Worm (Caenorhabditis elegans) whole organism, young adult: ENCODE measurements around the gene pho-5.
A peak's percentile ranks its signal among the peaks of the same experiment; 100 is the strongest.

Experiments used
- F22D6.2 ChIP-seq: sonication (generic microtip); optimal IDR thresholded peaks from 2 replicates; lab custom pipeline; 2016; ENCODE audit warnings: mild to moderate bottlenecking, missing genetic modification characterization, missing compliant biosample characterization
- F55B11.4 ChIP-seq: sonication (generic microtip); optimal IDR thresholded peaks from 2 replicates; lab custom pipeline; 2016; ENCODE audit warnings: missing compliant biosample characterization, missing genetic modification characterization, borderline replicate concordance; ENCODE audit not compliant: insufficient read depth
- K11D2.4 ChIP-seq: fragments of 200-800 bp; sonication (Bioruptor generic); IDR thresholded peaks from 2 replicates; pipeline ENCODE4 v1.3.6; 2022; ENCODE audit warnings: missing genetic modification reagents, missing genetic modification characterization, missing compliant biosample characterization
- ZK185.1 ChIP-seq: sonication (generic microtip); optimal IDR thresholded peaks from 2 replicates; lab custom pipeline; 2016; ENCODE audit warnings: mild to moderate bottlenecking, missing genetic modification characterization, missing compliant biosample characterization; ENCODE audit not compliant: poor library complexity, severe bottlenecking
- cebp-1 ChIP-seq, 2 experiments: fragments of 200-800 bp in 1 of 2; sonication (Bioruptor generic) in 1 of 2; sonication (generic microtip) in 1 of 2; IDR thresholded peaks in 1 of 2; optimal IDR thresholded peaks in 1 of 2; 2 replicates each; pipeline versions ENCODE4 v1.3.6 to Lab custom; 2017 to 2022; ENCODE audit warnings: missing compliant biosample characterization in 2 of 2, missing genetic modification characterization in 2 of 2, mild to moderate bottlenecking in 1 of 2, missing genetic modification reagents in 1 of 2, moderate library complexity in 1 of 2
- dpl-1 ChIP-seq: fragments of 150-350 bp; optimal IDR thresholded peaks from 2 replicates; lab custom pipeline; 2014; ENCODE audit warnings: missing biosample characterization, missing genetic modification reagents, missing genetic modification characterization
- fkh-3 ChIP-seq: sonication (generic microtip); optimal IDR thresholded peaks from 2 replicates; lab custom pipeline; 2016; ENCODE audit warnings: mild to moderate bottlenecking, missing genetic modification characterization, missing compliant biosample characterization
- lsy-27 ChIP-seq: sonication (generic microtip); optimal IDR thresholded peaks from 2 replicates; lab custom pipeline; 2017; ENCODE audit warnings: missing genetic modification characterization, mild to moderate bottlenecking, missing compliant biosample characterization, antibody characterized with exemption, missing genotype, borderline replicate concordance; ENCODE audit not compliant: insufficient read depth
- nfya-1 ChIP-seq: sonication (generic microtip); optimal IDR thresholded peaks from 2 replicates; lab custom pipeline; 2017; ENCODE audit warnings: antibody characterized with exemption, missing compliant biosample characterization, missing genetic modification characterization, borderline replicate concordance; ENCODE audit not compliant: insufficient read depth
- pha-4 ChIP-seq: fragments of 150-350 bp; sonication (generic microtip); optimal IDR thresholded peaks from 2 replicates; lab custom pipeline; 2014; ENCODE audit warnings: missing biosample characterization, missing genetic modification reagents, missing genetic modification characterization
- rec-8 ChIP-seq, 2 experiments: sonication (generic microtip); optimal IDR thresholded peaks; 2 replicates each; lab custom pipeline; 2016; ENCODE audit warnings: mild to moderate bottlenecking in 2 of 2, missing genetic modification characterization in 2 of 2, missing genetic modification reagents in 2 of 2, missing genotype in 2 of 2, missing biosample characterization in 1 of 2, missing compliant biosample characterization in 1 of 2, moderate library complexity in 1 of 2
- repo-1 ChIP-seq: sonication (generic microtip); optimal IDR thresholded peaks from 2 replicates; lab custom pipeline; 2017; ENCODE audit warnings: mild to moderate bottlenecking, missing genetic modification characterization, missing compliant biosample characterization
- unc-62 ChIP-seq: fragments of 150-350 bp; optimal IDR thresholded peaks from 2 replicates; lab custom pipeline; 2014; ENCODE audit warnings: missing biosample characterization, missing genetic modification reagents, missing genetic modification characterization
- ztf-26 ChIP-seq: sonication (generic microtip); optimal IDR thresholded peaks from 2 replicates; lab custom pipeline; 2017; ENCODE audit warnings: missing genetic modification characterization, missing compliant biosample characterization

DNA sequence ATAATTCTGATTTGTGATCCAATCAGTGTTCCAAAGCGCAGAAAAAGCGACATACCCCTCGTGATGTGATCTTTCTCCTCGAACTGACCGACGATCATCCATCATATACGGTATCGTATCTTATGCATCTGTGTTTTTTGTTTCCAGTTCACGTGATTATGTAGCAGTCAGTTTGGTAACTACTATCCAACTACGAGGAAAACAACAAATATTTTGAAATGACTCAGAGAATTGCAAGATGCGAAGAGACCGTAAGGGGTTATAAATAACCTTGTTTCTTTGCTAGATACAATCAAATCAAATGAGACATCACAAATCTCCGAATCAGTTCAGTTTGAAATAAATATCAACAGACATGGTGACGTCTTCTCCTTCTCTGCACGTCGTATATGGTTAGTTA lies 14.5 kb upstream of the pho-5 start:
- TF ChIP-seq ztf-26 (tag; lab: Kevin White, UChicago) = peak; percentile 18
- no peak for TF ChIP-seq pha-4 (tag; lab: Kevin White, UChicago)
- no peak for TF ChIP-seq F22D6.2
- no peak for TF ChIP-seq lsy-27 (tag; lab: Kevin White, UChicago)
- TF ChIP-seq unc-62 (GFP tag; lab: Kevin White, UChicago) = no peak
- TF ChIP-seq fkh-3 (tag; lab: Kevin White, UChicago) = no peak
- TF ChIP-seq K11D2.4 (GFP tag; lab: Robert Waterston, UW) = no peak
- TF ChIP-seq nfya-1 = no peak
- no peak for TF ChIP-seq repo-1 (tag; lab: Kevin White, UChicago)
- no peak for TF ChIP-seq dpl-1 (GFP tag; lab: Kevin White, UChicago)
- TF ChIP-seq rec-8 (tag; optimal IDR thresholded peaks at IDR 0.05; lab: Kevin White, UChicago) = no peak
- TF ChIP-seq ZK185.1 (tag; lab: Kevin White, UChicago) = no peak
- TF ChIP-seq cebp-1 (GFP tag; IDR thresholded peaks at IDR 0.05; lab: Robert Waterston, UW) = no peak
- TF ChIP-seq cebp-1 (tag; optimal IDR thresholded peaks at IDR 0.05; lab: Kevin White, UChicago) = no peak
- TF ChIP-seq F55B11.4 (tag; lab: Kevin White, UChicago) = no peak
